Worm (Caenorhabditis elegans): Measurements from ENCODE around the gene ZK180.6.

ZK180.6 gene

DNA sequence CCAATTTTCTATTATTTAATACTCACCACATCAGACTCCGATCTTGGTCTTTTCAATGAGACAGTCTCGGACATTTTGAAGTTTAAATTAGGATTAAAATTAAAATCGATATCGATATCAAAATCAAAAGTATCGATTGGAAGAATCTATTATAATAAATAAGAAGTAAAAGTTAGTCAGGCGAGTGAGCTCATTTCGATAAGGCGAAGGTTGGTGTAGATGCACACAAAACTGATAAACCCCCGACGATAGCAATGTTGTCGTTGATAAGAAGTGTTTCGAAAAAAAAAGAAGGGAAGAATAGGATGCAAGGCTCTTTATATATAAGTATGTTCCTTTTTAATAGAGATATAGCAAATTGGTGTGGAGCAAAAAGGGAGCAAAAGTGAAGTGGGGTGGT lies 42.3 kb downstream of the ZK180.6 start, which contains the start of gene M01H9.4:
TSS of gene M01H9.4 (minus strand) at position 379 of the 400 bp plus-strand sequence.
- TF ChIP-seq unc-62 (GFP tag; optimal IDR thresholded peaks at IDR 0.05), result no peak

DNA sequence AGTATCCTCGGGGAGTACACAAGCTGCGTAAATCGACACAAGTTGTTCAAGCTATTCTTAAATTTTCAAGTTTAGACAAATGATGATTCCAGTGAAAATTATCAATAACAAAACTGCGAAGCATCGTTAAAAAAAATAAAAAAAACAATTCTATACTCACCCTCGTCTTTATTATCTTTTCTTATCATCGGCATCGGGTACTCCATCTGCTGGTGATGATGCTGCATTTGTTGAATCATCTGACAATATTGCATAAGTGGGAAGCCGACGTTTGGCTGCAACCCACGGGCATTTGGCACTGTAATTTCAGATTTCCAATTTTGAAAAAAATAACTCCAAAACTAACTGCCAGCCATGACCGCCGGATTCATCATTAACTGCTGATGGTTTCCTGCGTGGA lies 43.5 kb downstream of the ZK180.6 start:
- no peak for TF ChIP-seq unc-62 (GFP tag; optimal IDR thresholded peaks at IDR 0.05)

DNA sequence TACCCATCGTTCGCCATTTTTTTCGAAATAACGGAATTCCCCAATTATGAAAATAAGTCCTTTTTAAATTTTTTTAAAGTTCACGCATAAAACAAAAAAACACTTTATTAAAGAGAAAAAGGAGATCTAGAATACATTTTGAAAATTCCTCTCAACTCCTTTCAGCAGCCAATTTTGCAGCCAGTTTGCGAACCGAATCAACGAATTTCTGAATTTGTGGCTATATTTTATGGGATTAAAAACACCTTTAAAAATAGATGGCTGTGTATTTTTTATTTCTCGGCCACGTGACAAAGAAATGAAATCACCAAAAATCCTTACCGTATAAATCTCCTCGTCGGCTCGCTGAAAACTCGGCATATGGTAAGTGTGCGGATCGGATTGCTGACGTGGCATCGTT lies 44.8 kb downstream of the ZK180.6 start, which contains the start of gene M01H9.10:
TSS of gene M01H9.10 (minus strand) at position 101 of the 400 bp plus-strand sequence.
- TF ChIP-seq unc-62 (GFP tag; optimal IDR thresholded peaks at IDR 0.05), result no peak

DNA sequence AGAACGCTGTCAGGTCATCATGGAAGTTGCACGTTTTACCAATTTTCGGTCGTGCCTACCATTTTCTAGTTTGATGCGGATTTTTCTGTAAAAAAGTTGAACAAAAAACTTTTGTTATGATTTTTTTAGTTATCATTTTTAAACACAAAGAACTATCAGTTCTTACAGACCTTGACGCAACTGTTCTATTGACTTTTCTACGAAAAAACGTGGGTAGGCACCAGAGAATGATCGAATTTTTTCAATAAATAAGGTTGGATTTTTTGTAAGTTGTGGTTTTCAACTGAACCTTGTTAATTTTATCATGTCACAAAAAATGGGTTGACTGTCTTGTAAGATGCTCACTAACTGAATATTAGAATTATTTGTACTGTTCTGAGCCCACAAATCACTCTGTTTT lies 46.2 kb downstream of the ZK180.6 start:
- no peak for TF ChIP-seq unc-62 (GFP tag; optimal IDR thresholded peaks at IDR 0.05)

DNA sequence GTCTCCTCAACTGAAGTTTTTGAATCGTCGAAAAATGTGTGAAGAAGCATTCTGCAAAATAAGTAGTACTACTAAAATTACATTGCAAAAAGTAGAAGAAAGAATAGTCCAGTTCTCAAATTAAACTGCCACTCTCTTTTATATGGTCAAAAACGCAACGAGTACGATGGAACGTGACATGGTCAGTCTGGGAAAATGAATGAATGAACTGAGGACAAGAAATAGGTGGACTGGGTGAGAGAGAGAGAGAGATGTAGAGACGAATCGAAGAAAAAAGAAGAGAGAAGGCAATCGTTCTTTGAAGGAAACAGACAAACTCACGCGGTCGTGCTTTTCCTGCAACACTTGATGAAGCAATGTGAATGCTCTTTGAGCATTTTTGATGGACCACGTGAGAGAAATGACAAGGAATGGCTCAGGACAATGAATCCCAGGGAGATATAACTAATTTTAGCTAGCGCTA lies 47.8 kb downstream of the ZK180.6 start, which contains the start of gene M01H9.3:
TSS of gene M01H9.3 (minus strand) at position 51 of the 463 bp plus-strand sequence.
- TF ChIP-seq unc-62 (GFP tag; optimal IDR thresholded peaks at IDR 0.05), result no peak

DNA sequence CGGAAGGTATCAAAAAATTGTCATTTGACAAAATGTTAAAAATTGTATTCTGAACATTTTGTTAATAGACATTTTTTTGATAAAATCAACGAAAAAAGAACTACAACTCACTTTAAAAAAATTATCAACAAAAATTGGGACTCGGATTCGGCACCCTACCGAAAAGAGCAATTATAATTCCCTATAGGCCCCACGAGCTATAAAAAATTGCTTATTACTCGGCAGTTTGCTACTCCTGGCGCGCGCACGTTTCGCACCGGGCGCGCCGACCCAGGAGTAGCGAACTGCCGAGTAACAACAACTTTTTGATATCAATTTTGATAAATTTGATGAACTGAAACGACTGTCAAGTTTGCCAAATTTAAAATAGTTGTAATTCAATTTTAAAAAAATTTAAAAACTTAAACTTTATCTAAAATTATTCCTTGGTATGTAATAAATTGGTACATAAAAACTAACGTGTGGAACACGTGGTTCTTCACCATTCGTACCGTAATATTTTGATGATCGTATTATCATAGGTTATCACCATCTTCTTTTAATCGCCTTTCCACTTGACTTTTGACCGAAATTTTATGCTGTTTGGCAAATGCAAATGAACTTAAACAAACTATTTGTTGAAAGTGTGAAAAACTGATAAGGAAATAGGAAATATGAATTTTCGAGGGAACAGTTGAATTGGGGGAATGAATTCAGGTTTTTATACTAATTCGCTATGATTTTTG lies 49.3 kb downstream of the ZK180.6 start:
- no peak for TF ChIP-seq unc-62 (GFP tag; optimal IDR thresholded peaks at IDR 0.05)

DNA sequence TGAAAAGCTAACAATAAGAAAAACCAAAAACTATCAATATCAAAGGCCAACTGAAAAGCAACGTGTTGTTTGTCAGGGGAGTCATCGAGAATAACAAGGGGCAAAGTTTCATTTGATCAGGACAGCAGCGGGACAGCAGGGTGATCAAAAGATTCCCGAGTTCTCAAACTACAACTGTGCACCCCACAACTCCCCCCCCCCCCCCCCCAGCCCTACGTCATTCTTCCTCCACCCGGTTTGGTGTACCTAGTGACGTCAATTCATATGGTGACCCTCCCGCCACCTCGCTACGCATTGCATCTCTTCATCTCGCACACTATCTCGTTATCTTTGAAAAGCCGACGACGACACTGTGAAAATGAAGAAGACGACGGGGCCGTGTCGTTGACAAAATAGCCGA lies 51.1 kb downstream of the ZK180.6 start:
- no peak for TF ChIP-seq unc-62 (GFP tag; optimal IDR thresholded peaks at IDR 0.05)

DNA sequence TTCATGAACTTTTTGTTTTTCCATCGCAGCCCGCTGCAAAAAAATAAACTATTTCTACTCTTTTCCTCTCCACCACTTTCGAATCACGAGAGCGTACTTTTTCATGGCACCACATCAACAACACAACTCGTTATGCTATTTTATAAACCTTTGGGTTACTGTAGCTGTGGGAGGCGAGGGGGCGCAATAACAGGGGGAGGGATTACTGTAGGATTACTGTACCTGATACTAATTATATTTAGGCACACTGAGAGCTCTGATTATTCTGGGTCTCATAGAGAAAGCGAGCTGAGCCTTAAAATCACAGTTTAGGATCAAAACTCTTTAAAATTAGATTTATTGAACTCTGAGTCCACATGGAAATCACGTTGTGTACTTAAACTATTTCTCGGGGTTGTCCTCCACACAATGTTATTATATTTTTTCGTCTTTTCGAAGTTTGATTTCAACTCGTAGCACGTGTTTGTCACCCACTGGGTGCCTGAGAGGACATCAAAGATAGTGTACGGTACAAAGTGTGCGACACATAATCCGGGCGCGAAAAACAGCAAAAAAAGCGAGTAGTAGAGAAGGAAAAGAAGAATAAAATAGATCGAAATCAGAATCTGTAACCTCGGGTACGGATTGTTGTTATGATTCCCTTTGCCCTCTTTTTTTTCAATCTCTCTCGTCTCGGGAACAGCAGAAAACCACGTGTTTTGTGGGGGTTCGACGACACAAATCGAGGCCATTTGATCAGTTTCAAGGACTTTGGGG lies 52.2 kb downstream of the ZK180.6 start:
- TF ChIP-seq unc-62 (GFP tag; optimal IDR thresholded peaks at IDR 0.05), result no peak

DNA sequence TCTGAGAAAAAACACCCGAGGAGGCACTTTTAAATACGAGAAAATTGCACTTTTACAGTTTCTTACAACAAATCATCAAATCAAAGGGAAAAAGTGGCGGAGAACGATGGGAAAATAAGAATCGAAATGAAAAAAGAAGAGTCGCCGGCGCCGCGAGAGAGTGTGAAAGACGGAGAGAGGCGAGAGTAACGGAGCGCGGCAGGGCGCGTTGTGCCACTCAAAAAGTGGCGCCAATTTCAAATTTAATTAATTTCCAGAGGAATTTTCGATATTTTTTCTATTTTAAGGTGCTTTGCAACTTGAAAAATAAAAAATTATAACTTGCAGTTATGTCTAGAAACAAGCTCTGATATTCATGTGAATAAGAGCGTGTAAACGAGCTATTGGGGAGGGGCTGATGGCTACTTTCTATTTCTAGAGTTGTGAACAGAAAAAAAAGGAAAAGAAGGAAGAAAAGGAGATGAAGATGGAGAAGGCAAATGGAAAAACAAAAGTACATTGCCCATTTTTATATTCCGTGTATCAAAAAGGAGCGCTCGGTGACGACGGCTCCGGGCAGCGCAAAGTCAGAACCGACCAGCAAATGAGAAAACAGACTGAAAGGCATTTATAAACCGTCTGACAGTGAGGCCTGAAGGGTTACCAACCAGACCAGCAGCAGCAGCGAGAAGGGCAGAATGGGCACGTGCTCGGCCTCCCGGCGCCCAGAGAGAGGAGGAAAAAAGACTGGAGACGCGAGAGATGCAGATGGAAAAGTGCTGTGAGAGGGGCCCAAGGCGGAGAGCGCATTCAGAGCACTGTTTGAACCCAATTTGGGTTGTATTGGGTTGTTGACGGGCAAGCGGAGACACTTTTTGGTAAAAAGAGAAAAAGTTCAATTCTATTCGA lies 53.7 kb downstream of the ZK180.6 start:
- TF ChIP-seq unc-62 (GFP tag; optimal IDR thresholded peaks at IDR 0.05), result no peak

Measured in whole organism, dauer.